Fruit fly (Drosophila melanogaster) Kc167 (cell line): ENCODE results near the gene CG5439.

Experiments
- Sin3A ChIP-seq: fragments of >200 bp; optimal IDR thresholded peaks from 2 replicates; lab custom pipeline; 2018; ENCODE audit warnings: missing external identifiers
- h ChIP-seq: fragments of >200 bp; optimal IDR thresholded peaks from 3 replicates; lab custom pipeline; 2018; ENCODE audit warnings: missing external identifiers
- insv ChIP-seq: fragments of >200 bp; optimal IDR thresholded peaks from 3 replicates; lab custom pipeline; 2018; ENCODE audit warnings: missing external identifiers

DNA sequence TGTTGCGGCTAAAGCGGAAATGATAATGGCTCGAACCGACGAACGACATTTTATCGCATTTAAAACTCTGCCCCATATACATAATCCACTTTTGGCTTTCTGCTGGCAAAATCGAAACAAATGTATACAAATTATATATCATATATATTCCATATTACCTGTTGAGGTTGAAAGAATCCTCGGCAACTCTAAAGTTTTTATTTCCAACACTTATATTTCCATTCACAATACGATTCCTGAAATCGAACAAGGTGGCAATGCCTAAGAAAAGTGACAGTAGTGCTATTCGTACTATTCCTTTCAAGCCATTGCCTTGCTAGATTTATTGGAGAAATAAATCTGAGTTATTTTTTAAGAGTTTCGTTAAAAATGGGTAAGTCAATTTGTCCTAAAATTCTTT is 18.4 kb upstream of the CG5439 start, which contains the start of gene Pk34A:
- TF ChIP-seq h (lab: Kevin White, UChicago), result no peak
- no peak for TF ChIP-seq Sin3A (lab: Kevin White, UChicago)
- TF ChIP-seq insv (lab: Kevin White, UChicago), result no peak
